Fruit fly (Drosophila melanogaster) whole organism, embryonic: ENCODE measurements around the gene Kyat.

Experiments
- CG10543 ChIP-seq: fragments of 200-800 bp; sonication (Bioruptor generic); optimal IDR thresholded peaks from 3 replicates; lab custom pipeline; 2017; ENCODE audit warnings: missing biosample characterization, mild to moderate bottlenecking, missing genetic modification characterization, moderate library complexity
- CG12236 ChIP-seq: fragments of 200-800 bp; sonication (Bioruptor generic); optimal IDR thresholded peaks from 2 replicates; lab custom pipeline; 2016; ENCODE audit warnings: missing biosample characterization, missing genetic modification characterization
- CG13894 ChIP-seq: fragments of 200-800 bp; sonication (Bioruptor generic); optimal IDR thresholded peaks from 3 replicates; lab custom pipeline; 2018; ENCODE audit warnings: missing biosample characterization, mild to moderate bottlenecking, missing genetic modification characterization, moderate library complexity
- CG14014 ChIP-seq: fragments of 200-800 bp; sonication (Bioruptor generic); IDR thresholded peaks from 2 replicates; pipeline ENCODE4 v1.3.6; 2022; ENCODE audit warnings: missing biosample characterization, missing genetic modification characterization
- CG16813 ChIP-seq: fragments of 200-800 bp; sonication (Bioruptor generic); IDR thresholded peaks from 3 replicates; pipeline ENCODE4 v1.3.6; 2022; ENCODE audit warnings: missing biosample characterization, missing genetic modification characterization; ENCODE audit not compliant: partially characterized antibody
- CG31224 ChIP-seq: fragments of 200-800 bp; sonication (Bioruptor generic); IDR thresholded peaks from 2 replicates; pipeline ENCODE4 v1.3.6; 2022; ENCODE audit warnings: missing biosample characterization, missing genetic modification characterization
- CG3281 ChIP-seq: fragments of 200-800 bp; sonication (Bioruptor generic); optimal IDR thresholded peaks from 3 replicates; lab custom pipeline; 2017; ENCODE audit warnings: missing biosample characterization, mild to moderate bottlenecking, missing genetic modification characterization
- CG3407 ChIP-seq: fragments of 200-800 bp; sonication (Bioruptor generic); optimal IDR thresholded peaks from 2 replicates; lab custom pipeline; 2018; ENCODE audit warnings: missing biosample characterization, mild to moderate bottlenecking, missing genetic modification characterization
- CG34224 ChIP-seq: fragments of 200-800 bp; sonication (Bioruptor generic); IDR thresholded peaks from 3 replicates; pipeline ENCODE4 v1.3.6; 2022; ENCODE audit warnings: missing biosample characterization, missing genetic modification characterization; ENCODE audit not compliant: partially characterized antibody
- CG4424 ChIP-seq: fragments of 200-800 bp; sonication (Bioruptor generic); optimal IDR thresholded peaks from 3 replicates; lab custom pipeline; 2016; ENCODE audit warnings: missing biosample characterization, missing genetic modification characterization
- CG6254 ChIP-seq: fragments of 200-800 bp; sonication (Bioruptor generic); optimal IDR thresholded peaks from 3 replicates; lab custom pipeline; 2017; ENCODE audit warnings: mild to moderate bottlenecking, missing biosample characterization, missing genetic modification reagents, missing genetic modification characterization
- CG7786 ChIP-seq: fragments of 200-800 bp; sonication (Bioruptor generic); optimal IDR thresholded peaks from 2 replicates; lab custom pipeline; 2016; ENCODE audit warnings: missing biosample characterization, missing genetic modification characterization
- CG8944 ChIP-seq: fragments of 200-800 bp; sonication (Bioruptor generic); optimal IDR thresholded peaks from 3 replicates; lab custom pipeline; 2016; ENCODE audit warnings: missing biosample characterization, missing genetic modification characterization
- CTCF ChIP-seq: fragments of 200-800 bp; sonication (Bioruptor generic); optimal IDR thresholded peaks from 2 replicates; lab custom pipeline; 2017; ENCODE audit warnings: missing biosample characterization, mild to moderate bottlenecking, missing genetic modification characterization, moderate library complexity
- Dp ChIP-seq: fragments of 200-800 bp; sonication (Bioruptor generic); optimal IDR thresholded peaks from 2 replicates; lab custom pipeline; 2018; ENCODE audit warnings: missing biosample characterization, mild to moderate bottlenecking, missing genetic modification characterization, moderate library complexity
- E2f1 ChIP-seq: fragments of 200-800 bp; sonication (Bioruptor generic); IDR thresholded peaks from 2 replicates; pipeline ENCODE4 v1.3.6; 2022; ENCODE audit warnings: missing biosample characterization, missing genetic modification characterization
- HLH3B ChIP-seq: fragments of 200-800 bp; sonication (Bioruptor generic); IDR thresholded peaks from 2 replicates; pipeline ENCODE4 v1.3.6; 2022; ENCODE audit warnings: missing biosample characterization, missing genetic modification characterization
- Hmx ChIP-seq: fragments of 200-800 bp; sonication (Bioruptor generic); optimal IDR thresholded peaks from 2 replicates; lab custom pipeline; 2016; ENCODE audit warnings: missing biosample characterization, missing genetic modification characterization
- Hr78 ChIP-seq, 2 experiments: fragments of 200-800 bp in 1 of 2; fragments of >200 bp in 1 of 2; sonication (Bioruptor generic) in 1 of 2; optimal IDR thresholded peaks; 2 replicates each; lab custom pipeline; 2017 to 2019; ENCODE audit warnings: missing biosample characterization in 2 of 2, missing genetic modification characterization in 2 of 2, mild to moderate bottlenecking in 1 of 2, moderate library complexity in 1 of 2
- Lpt ChIP-seq: fragments of >200 bp; optimal IDR thresholded peaks from 2 replicates; lab custom pipeline; 2018; ENCODE audit warnings: missing biosample characterization, missing genetic modification characterization
- Sin3A ChIP-seq: fragments of >200 bp; optimal IDR thresholded peaks from 2 replicates; lab custom pipeline; 2018
- Sry-β ChIP-seq: fragments of 200-800 bp; sonication (Bioruptor generic); optimal IDR thresholded peaks from 2 replicates; lab custom pipeline; 2018; ENCODE audit warnings: missing biosample characterization, mild to moderate bottlenecking, missing genetic modification characterization, moderate library complexity
- Taf1 ChIP-seq: fragments of 200-800 bp; sonication (Bioruptor generic); IDR thresholded peaks from 2 replicates; pipeline ENCODE4 v1.3.6; 2022; ENCODE audit warnings: missing biosample characterization, missing genetic modification characterization
- Xbp1 ChIP-seq: fragments of 200-800 bp; sonication (Bioruptor generic); optimal IDR thresholded peaks from 3 replicates; lab custom pipeline; 2016; ENCODE audit warnings: missing biosample characterization, mild to moderate bottlenecking, missing genetic modification characterization
- aop ChIP-seq: fragments of 200-800 bp; sonication (Bioruptor generic); IDR thresholded peaks from 2 replicates; pipeline ENCODE4 v1.3.6; 2022; ENCODE audit warnings: missing biosample characterization, missing genetic modification characterization
- ash1 ChIP-seq: fragments of 200-800 bp; sonication (Bioruptor generic); optimal IDR thresholded peaks from 2 replicates; lab custom pipeline; 2018; ENCODE audit warnings: missing biosample characterization, mild to moderate bottlenecking, missing genetic modification characterization
- bigmax ChIP-seq: fragments of 200-800 bp; sonication (Bioruptor generic); optimal IDR thresholded peaks from 2 replicates; lab custom pipeline; 2018; ENCODE audit warnings: missing biosample characterization, mild to moderate bottlenecking, missing genetic modification characterization
- cad ChIP-seq: fragments of >200 bp; optimal IDR thresholded peaks from 2 replicates; lab custom pipeline; 2017; ENCODE audit warnings: missing biosample characterization, missing genetic modification characterization
- chif ChIP-seq, 2 experiments: fragments of 200-800 bp; sonication (Bioruptor generic); optimal IDR thresholded peaks; 3 replicates each; lab custom pipeline; 2016; ENCODE audit warnings: missing biosample characterization in 2 of 2, missing genetic modification characterization in 2 of 2
- chinmo ChIP-seq: fragments of 200-800 bp; sonication (Bioruptor generic); IDR thresholded peaks from 4 replicates; pipeline ENCODE4 v1.3.6; 2022; ENCODE audit warnings: missing biosample characterization, missing genetic modification characterization; ENCODE audit not compliant: partially characterized antibody
- da ChIP-seq: fragments of 200-800 bp; sonication (Bioruptor generic); optimal IDR thresholded peaks from 2 replicates; lab custom pipeline; 2016; ENCODE audit warnings: missing biosample characterization, missing genetic modification characterization
- disco-r ChIP-seq: fragments of 200-800 bp; sonication (Bioruptor generic); optimal IDR thresholded peaks from 2 replicates; lab custom pipeline; 2016; ENCODE audit warnings: missing biosample characterization, missing genetic modification characterization
- dysf ChIP-seq: fragments of 200-800 bp; sonication (Bioruptor generic); IDR thresholded peaks from 3 replicates; pipeline ENCODE4 v1.3.6; 2022; ENCODE audit warnings: missing biosample characterization, missing genetic modification characterization
- en ChIP-seq: fragments of 200-800 bp; sonication (Bioruptor generic); optimal IDR thresholded peaks from 2 replicates; lab custom pipeline; 2016; ENCODE audit warnings: missing biosample characterization, missing genetic modification characterization
- exex ChIP-seq: fragments of 200-800 bp; sonication (Bioruptor generic); optimal IDR thresholded peaks from 4 replicates; lab custom pipeline; 2018; ENCODE audit warnings: missing biosample characterization, mild to moderate bottlenecking, missing genetic modification characterization, moderate library complexity
- hb ChIP-seq: fragments of 200-800 bp; sonication (Bioruptor generic); IDR thresholded peaks from 3 replicates; pipeline ENCODE4 v1.3.6; 2022; ENCODE audit warnings: missing biosample characterization, missing genetic modification characterization; ENCODE audit not compliant: partially characterized antibody
- inv ChIP-seq: fragments of 200-800 bp; sonication (Bioruptor generic); IDR thresholded peaks from 2 replicates; pipeline ENCODE4 v1.3.6; 2022; ENCODE audit warnings: missing biosample characterization, missing genetic modification characterization; ENCODE audit not compliant: partially characterized antibody
- jing ChIP-seq: fragments of 200-800 bp; sonication (Bioruptor generic); optimal IDR thresholded peaks from 2 replicates; lab custom pipeline; 2018; ENCODE audit warnings: missing biosample characterization, mild to moderate bottlenecking, missing genetic modification characterization
- kni ChIP-seq: fragments of 200-800 bp; sonication (Bioruptor generic); optimal IDR thresholded peaks from 3 replicates; lab custom pipeline; 2017; ENCODE audit warnings: mild to moderate bottlenecking, missing biosample characterization, missing genetic modification reagents, missing genetic modification characterization
- lmd ChIP-seq: fragments of 200-800 bp; sonication (Bioruptor generic); IDR thresholded peaks from 2 replicates; pipeline ENCODE4 v1.3.6; 2022; ENCODE audit warnings: missing biosample characterization, missing genetic modification characterization
- luna ChIP-seq: fragments of 200-800 bp; sonication (Bioruptor generic); optimal IDR thresholded peaks from 2 replicates; lab custom pipeline; 2016; ENCODE audit warnings: missing biosample characterization, missing genetic modification characterization
- maf-S ChIP-seq: fragments of 200-800 bp; sonication (Bioruptor generic); optimal IDR thresholded peaks from 2 replicates; lab custom pipeline; 2016; ENCODE audit warnings: missing biosample characterization, missing genetic modification characterization
- mld ChIP-seq: fragments of 200-800 bp; sonication (Bioruptor generic); IDR thresholded peaks from 3 replicates; pipeline ENCODE4 v1.3.6; 2022; ENCODE audit warnings: missing biosample characterization, missing genetic modification characterization; ENCODE audit not compliant: partially characterized antibody
- pita ChIP-seq: fragments of 200-800 bp; sonication (Bioruptor generic); optimal IDR thresholded peaks from 2 replicates; lab custom pipeline; 2017; ENCODE audit warnings: missing biosample characterization, mild to moderate bottlenecking, missing genetic modification characterization
- pnt ChIP-seq: fragments of 200-800 bp; sonication (Bioruptor generic); optimal IDR thresholded peaks from 3 replicates; lab custom pipeline; 2016; ENCODE audit warnings: missing biosample characterization, missing genetic modification characterization
- sim ChIP-seq: fragments of 200-800 bp; sonication (Bioruptor generic); IDR thresholded peaks from 2 replicates; pipeline ENCODE4 v1.3.6; 2022; ENCODE audit warnings: missing biosample characterization, missing genetic modification characterization
- slbo ChIP-seq: fragments of 200-800 bp; sonication (Bioruptor generic); IDR thresholded peaks from 2 replicates; pipeline ENCODE4 v1.3.6; 2022; ENCODE audit warnings: missing biosample characterization, missing genetic modification characterization
- tgo ChIP-seq: fragments of 200-800 bp; sonication (Bioruptor generic); IDR thresholded peaks from 3 replicates; pipeline ENCODE4 v1.3.6; 2022; ENCODE audit warnings: missing biosample characterization, missing genetic modification characterization
- unpg ChIP-seq: fragments of 200-800 bp; sonication (Bioruptor generic); optimal IDR thresholded peaks from 3 replicates; lab custom pipeline; 2018; ENCODE audit warnings: missing biosample characterization, mild to moderate bottlenecking, missing genetic modification characterization, moderate library complexity
- zfh2 ChIP-seq: fragments of 200-800 bp; sonication (Bioruptor generic); optimal IDR thresholded peaks from 2 replicates; lab custom pipeline; 2016; ENCODE audit warnings: missing biosample characterization, missing genetic modification characterization

Gene Kyat

DNA sequence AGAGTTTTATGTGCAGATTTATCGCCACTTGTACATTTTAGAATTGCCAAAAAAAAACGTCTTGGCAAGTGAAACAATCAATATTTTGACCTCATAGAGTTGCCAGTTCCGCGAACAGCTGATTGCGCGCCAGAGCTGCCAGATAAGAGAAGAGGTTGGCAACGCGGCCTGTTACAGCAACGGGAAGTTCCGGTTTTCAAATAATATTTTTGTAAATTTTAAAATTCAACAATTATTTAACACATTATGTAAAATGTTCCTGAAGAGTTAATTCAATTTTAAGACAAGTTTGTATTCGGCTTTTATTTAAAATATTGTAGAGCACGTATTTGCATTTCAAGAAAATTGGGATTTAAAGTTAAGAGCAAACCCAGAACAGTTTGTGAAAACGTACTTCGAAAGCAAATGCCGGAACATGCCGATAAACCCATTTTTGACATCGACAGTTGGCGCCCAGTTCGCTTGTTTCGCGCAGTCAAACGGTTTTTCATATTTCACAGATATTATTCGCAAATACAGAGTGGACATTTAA lies 35.5 kb downstream of the Kyat start, which contains the start of the genes prd1 and HisCl1 (continued):
- TF ChIP-seq slbo (peak; percentile 76), tgo (peak; percentile 53; the same call in 2 of the 3 replicates), CG8944 (GFP tag; lab: Kevin White, UChicago) (peak; percentile 55), CG14014 (GFP tag; lab: Robert Waterston, UW) (peak; percentile 47), zfh2 (peak; percentile 70), CG13894 (tag; lab: Kevin White, UChicago) (no peak), lmd (peak; percentile 67), jing (GFP tag; lab: Kevin White, UChicago) (peak; percentile 3), CG3281 (GFP tag; lab: Kevin White, UChicago) (peak; percentile 71), CG31224 (no peak)

DNA sequence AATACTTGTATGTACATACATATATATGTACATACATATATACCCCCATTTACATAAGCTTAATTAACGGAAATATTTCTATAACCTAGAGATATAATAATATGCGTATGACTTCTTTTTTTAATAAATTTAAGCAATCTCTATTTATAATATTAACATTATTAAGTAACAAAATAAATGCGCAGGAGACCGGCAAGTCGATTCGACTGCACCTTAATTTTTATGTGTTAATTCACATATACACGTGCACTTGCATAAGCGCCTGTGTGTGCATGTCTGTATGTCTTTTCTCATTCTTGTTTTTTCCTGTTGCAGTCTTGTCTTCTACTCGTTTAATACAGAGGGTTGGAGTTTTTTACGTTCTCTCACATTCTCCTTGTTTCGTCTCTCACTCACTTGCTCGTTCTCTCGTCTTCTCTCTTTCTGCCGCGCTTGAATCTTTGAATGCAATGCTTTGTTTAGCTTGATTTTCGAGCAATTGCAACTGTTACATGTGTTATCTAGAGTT lies 42.1 kb downstream of the Kyat start:
- TF ChIP-seq Taf1 (GFP tag; lab: Robert Waterston, UW) (no peak), CG6254 (GFP tag; lab: Kevin White, UChicago) (peak; percentile 93), Sry-β (GFP tag; lab: Kevin White, UChicago) (peak; percentile 65), maf-S (no peak), HLH3B (GFP tag; lab: Robert Waterston, UW) (peak; percentile 91), E2f1 (GFP tag; lab: Robert Waterston, UW) (peak; percentile 71), chinmo (GFP tag; lab: Robert Waterston, UW) (0 out of 4 replicates have a peak, but pooled peaks have one; percentile 45), Sin3A (lab: Kevin White, UChicago) (no peak), pita (GFP tag; lab: Kevin White, UChicago) (no peak), pnt (GFP tag; lab: Kevin White, UChicago) (no peak), Hmx (GFP tag; lab: Kevin White, UChicago) (no peak), sim (GFP tag; lab: Robert Waterston, UW) (peak; percentile 89), cad (GFP tag; lab: Kevin White, UChicago) (no peak), ash1 (GFP tag; lab: Kevin White, UChicago) (no peak), CG16813 (GFP tag; lab: Robert Waterston, UW) (no peak), CG3407 (GFP tag; lab: Kevin White, UChicago) (peak; percentile 93), CG4424 (GFP tag; lab: Kevin White, UChicago) (peak; percentile 96), Lpt (GFP tag; lab: Kevin White, UChicago) (no peak), da (GFP tag; lab: Kevin White, UChicago) (no peak), Dp (GFP tag; lab: Kevin White, UChicago) (no peak), exex (tag; lab: Kevin White, UChicago) (peak; percentile 24), disco-r (GFP tag; lab: Kevin White, UChicago) (no peak), Hr78 (GFP tag; optimal IDR thresholded peaks at IDR 0.05; lab: Kevin White, UChicago) (peak in 1 of 2 experiments; percentile 92), en (no peak), CG7786 (GFP tag; lab: Kevin White, UChicago) (no peak), CG12236 (GFP tag; lab: Kevin White, UChicago) (peak; percentile 3), CTCF (peak; percentile 42), chif (GFP tag; optimal IDR thresholded peaks at IDR 0.05; lab: Kevin White, UChicago) (peak; percentile 33 to 76), Xbp1 (GFP tag; lab: Kevin White, UChicago) (peak; percentile 93), unpg (peak; percentile 95), hb (GFP tag; lab: Robert Waterston, UW) (no peak), inv (no peak), CG10543 (GFP tag; lab: Kevin White, UChicago) (no peak), kni (GFP tag; lab: Kevin White, UChicago) (no peak), mld (GFP tag; lab: Robert Waterston, UW) (no peak), luna (GFP tag; lab: Kevin White, UChicago) (no peak), dysf (GFP tag; lab: Robert Waterston, UW) (peak; percentile 80), bigmax (GFP tag; lab: Kevin White, UChicago) (no peak), aop (GFP tag; lab: Robert Waterston, UW) (0 out of 2 replicates have a peak, but pooled peaks have one; percentile 18), CG34224 (GFP tag; lab: Robert Waterston, UW) (no peak)
